Worm (Caenorhabditis elegans) whole organism, L2 larva: ENCODE measurements around the gene F09C8.2.

ENCODE experiments used
- F13H6.1 ChIP-seq: sonication (generic microtip); optimal IDR thresholded peaks from 2 replicates; lab custom pipeline; 2016; ENCODE audit warnings: missing genetic modification characterization, missing compliant biosample characterization
- R02D3.7 ChIP-seq: fragments of 150-350 bp; optimal IDR thresholded peaks from 2 replicates; lab custom pipeline; 2014; ENCODE audit warnings: missing biosample characterization, missing genetic modification characterization
- Y55F3AM.14 ChIP-seq: fragments of 200-800 bp; sonication (Bioruptor generic); optimal IDR thresholded peaks from 2 replicates; lab custom pipeline; 2018; ENCODE audit warnings: mild to moderate bottlenecking, missing genetic modification characterization, missing compliant biosample characterization
- alr-1 ChIP-seq: fragments of 150-350 bp; optimal IDR thresholded peaks from 2 replicates; lab custom pipeline; 2014; ENCODE audit warnings: missing biosample characterization, missing genetic modification characterization
- aly-2 ChIP-seq: fragments of 150-350 bp; optimal IDR thresholded peaks from 2 replicates; lab custom pipeline; 2014; ENCODE audit warnings: missing biosample characterization, missing genetic modification characterization
- ama-1 ChIP-seq: fragments of 150-350 bp; optimal IDR thresholded peaks from 2 replicates; lab custom pipeline; 2018; ENCODE audit warnings: inconsistent platforms
- blmp-1 ChIP-seq: sonication (generic microtip); optimal IDR thresholded peaks from 2 replicates; lab custom pipeline; 2017; ENCODE audit warnings: missing genetic modification characterization, mild to moderate bottlenecking, missing compliant biosample characterization, antibody characterized with exemption, moderate library complexity; ENCODE audit not compliant: insufficient read depth
- ceh-82 ChIP-seq: fragments of 150-350 bp; optimal IDR thresholded peaks from 2 replicates; lab custom pipeline; 2014; ENCODE audit warnings: missing biosample characterization, missing genetic modification characterization
- crh-2 ChIP-seq: sonication (generic microtip); optimal IDR thresholded peaks from 2 replicates; lab custom pipeline; 2017; ENCODE audit warnings: missing biosample characterization, missing genetic modification characterization
- dmd-4 ChIP-seq: sonication (generic microtip); optimal IDR thresholded peaks from 2 replicates; lab custom pipeline; 2017; ENCODE audit warnings: missing biosample characterization, missing genetic modification characterization
- egl-27 ChIP-seq: sonication (generic microtip); optimal IDR thresholded peaks from 3 replicates; lab custom pipeline; 2017; ENCODE audit warnings: missing biosample characterization, missing genetic modification reagents, missing genetic modification characterization
- elt-1 ChIP-seq: fragments of 150-350 bp; optimal IDR thresholded peaks from 2 replicates; lab custom pipeline; 2014; ENCODE audit warnings: missing biosample characterization, missing genetic modification characterization
- fos-1 ChIP-seq: fragments of 150-350 bp; optimal IDR thresholded peaks from 2 replicates; lab custom pipeline; 2014; ENCODE audit warnings: missing biosample characterization, missing genetic modification characterization
- lin-11 ChIP-seq: fragments of 150-350 bp; sonication (generic microtip); optimal IDR thresholded peaks from 2 replicates; lab custom pipeline; 2014; ENCODE audit warnings: missing biosample characterization, missing genetic modification characterization, inconsistent platforms, mixed read lengths
- lin-13 ChIP-seq: fragments of 150-350 bp; optimal IDR thresholded peaks from 2 replicates; lab custom pipeline; 2014; ENCODE audit warnings: missing biosample characterization, missing genetic modification reagents, missing genetic modification characterization
- lin-39 ChIP-seq: fragments of 150-350 bp; optimal IDR thresholded peaks from 2 replicates; lab custom pipeline; 2014; ENCODE audit warnings: missing biosample characterization, missing genetic modification reagents, missing genetic modification characterization
- lsy-2 ChIP-seq, 2 experiments: fragments of 150-350 bp in 1 of 2; sonication (generic microtip) in 1 of 2; optimal IDR thresholded peaks; 2 replicates each; lab custom pipeline; 2014 to 2017; ENCODE audit warnings: missing biosample characterization in 2 of 2, missing genetic modification characterization in 2 of 2
- mab-5 ChIP-seq: fragments of 150-350 bp; optimal IDR thresholded peaks from 2 replicates; lab custom pipeline; 2014; ENCODE audit warnings: missing biosample characterization, missing genetic modification characterization
- mbf-1 ChIP-seq: sonication (generic microtip); optimal IDR thresholded peaks from 2 replicates; lab custom pipeline; 2017; ENCODE audit warnings: missing biosample characterization, missing genetic modification characterization
- mdl-1 ChIP-seq, 2 experiments: fragments of 150-350 bp in 1 of 2; sonication (generic microtip) in 1 of 2; optimal IDR thresholded peaks; 2 replicates each; lab custom pipeline; 2017; ENCODE audit warnings: missing biosample characterization in 2 of 2, missing genetic modification characterization in 2 of 2
- nhr-12 ChIP-seq: fragments of 150-350 bp; optimal IDR thresholded peaks from 2 replicates; lab custom pipeline; 2014; ENCODE audit warnings: missing biosample characterization, missing genetic modification characterization
- nhr-129 ChIP-seq: fragments of 150-350 bp; optimal IDR thresholded peaks from 2 replicates; lab custom pipeline; 2014; ENCODE audit warnings: missing biosample characterization, missing genetic modification characterization
- nhr-21 ChIP-seq: fragments of 150-350 bp; optimal IDR thresholded peaks from 2 replicates; lab custom pipeline; 2014; ENCODE audit warnings: missing biosample characterization, missing genetic modification characterization
- nhr-23 ChIP-seq: fragments of 150-350 bp; optimal IDR thresholded peaks from 2 replicates; lab custom pipeline; 2014; ENCODE audit warnings: missing biosample characterization, missing genetic modification reagents, missing genetic modification characterization
- nhr-6 ChIP-seq: fragments of 150-350 bp; optimal IDR thresholded peaks from 2 replicates; lab custom pipeline; 2014; ENCODE audit warnings: missing biosample characterization, missing genetic modification characterization
- nhr-77 ChIP-seq: fragments of 150-350 bp; optimal IDR thresholded peaks from 2 replicates; lab custom pipeline; 2014; ENCODE audit warnings: missing biosample characterization, missing genetic modification characterization
- peb-1 ChIP-seq: fragments of 150-350 bp; optimal IDR thresholded peaks from 2 replicates; lab custom pipeline; 2014; ENCODE audit warnings: missing biosample characterization, missing genetic modification characterization
- sem-4 ChIP-seq: fragments of 150-350 bp; optimal IDR thresholded peaks from 2 replicates; lab custom pipeline; 2014; ENCODE audit warnings: missing biosample characterization, missing genetic modification reagents, missing genetic modification characterization
- skn-1 ChIP-seq: sonication (generic microtip); optimal IDR thresholded peaks from 2 replicates; lab custom pipeline; 2017; ENCODE audit warnings: missing biosample characterization, missing genetic modification characterization
- sma-3 ChIP-seq: sonication (generic microtip); optimal IDR thresholded peaks from 2 replicates; lab custom pipeline; 2016; ENCODE audit warnings: missing genetic modification reagents, missing genetic modification characterization, missing compliant biosample characterization
- sma-9 ChIP-seq, 2 experiments: fragments of 150-350 bp in 1 of 2; sonication (generic microtip) in 1 of 2; optimal IDR thresholded peaks; 2 replicates each; lab custom pipeline; 2014 to 2016; ENCODE audit warnings: missing genetic modification characterization in 2 of 2, mild to moderate bottlenecking in 1 of 2, missing biosample characterization in 1 of 2, missing compliant biosample characterization in 1 of 2, missing genetic modification reagents in 1 of 2, moderate library complexity in 1 of 2
- snpc-4 ChIP-seq: fragments of 150-350 bp; optimal IDR thresholded peaks from 2 replicates; lab custom pipeline; 2014; ENCODE audit warnings: missing biosample characterization, missing genetic modification characterization
- unc-39 ChIP-seq: fragments of 150-350 bp; optimal IDR thresholded peaks from 2 replicates; lab custom pipeline; 2014; ENCODE audit warnings: missing biosample characterization, missing genetic modification characterization
- zag-1 ChIP-seq: fragments of 150-350 bp; optimal IDR thresholded peaks from 2 replicates; lab custom pipeline; 2014; ENCODE audit warnings: missing biosample characterization, missing genetic modification characterization
- ztf-11 ChIP-seq: sonication (generic microtip); optimal IDR thresholded peaks from 2 replicates; lab custom pipeline; 2017; ENCODE audit warnings: missing biosample characterization, missing genetic modification characterization

Gene F09C8.2

ce11 chrX:16146972-16147593 is at the start of gene F09C8.2:
TSS of gene F09C8.2 (minus strand) at chrX:16147022.
- no peak for TF ChIP-seq lin-11 (tag; lab: Kevin White, UChicago)
- TF ChIP-seq nhr-129, result peak; percentile 42

ce11 chrX:16192574-16192973 is 45.8 kb upstream of the F09C8.2 start:
- TF ChIP-seq lin-13 (GFP tag; lab: Kevin White, UChicago) (no peak), nhr-129 (peak; percentile 24), unc-39 (no peak), mdl-1 (tag; optimal IDR thresholded peaks at IDR 0.05; lab: Kevin White, UChicago) (peak in 1 of 2 experiments; percentile 58), blmp-1 (tag; lab: Kevin White, UChicago) (no peak), sem-4 (tag; lab: Kevin White, UChicago) (no peak), nhr-21 (peak; percentile 64), aly-2 (tag; lab: Kevin White, UChicago) (no peak), lsy-2 (tag; optimal IDR thresholded peaks at IDR 0.05; lab: Kevin White, UChicago) (peak in 1 of 2 experiments; percentile 30), mbf-1 (tag; lab: Kevin White, UChicago) (no peak), egl-27 (peak; percentile 57), elt-1 (tag; lab: Kevin White, UChicago) (no peak), R02D3.7 (no peak), Y55F3AM.14 (GFP tag; lab: Kevin White, UChicago) (no peak), lin-39 (tag; lab: Kevin White, UChicago) (no peak), F13H6.1 (tag; lab: Kevin White, UChicago) (peak; percentile 79), nhr-6 (tag; lab: Kevin White, UChicago) (no peak), sma-9 (GFP tag; optimal IDR thresholded peaks at IDR 0.05; lab: Kevin White, UChicago) (peak; percentile 97), sma-9 (tag; optimal IDR thresholded peaks at IDR 0.05; lab: Kevin White, UChicago) (no peak), sma-3 (GFP tag; lab: Kevin White, UChicago) (peak; percentile 75), fos-1 (tag; lab: Kevin White, UChicago) (peak; percentile 94), skn-1 (tag; lab: Kevin White, UChicago) (peak; percentile 10), snpc-4 (no peak), alr-1 (tag; lab: Kevin White, UChicago) (no peak), ztf-11 (tag; lab: Kevin White, UChicago) (no peak), dmd-4 (tag; lab: Kevin White, UChicago) (no peak), crh-2 (tag; lab: Kevin White, UChicago) (peak; percentile 81), ceh-82 (tag; lab: Kevin White, UChicago) (no peak)
- TF ChIP-seq, all 48 proteins: peak for 11

- TF ChIP-seq sma-9 (GFP tag; optimal IDR thresholded peaks at IDR 0.05; lab: Kevin White, UChicago) (peak; percentile 25), sma-9 (tag; optimal IDR thresholded peaks at IDR 0.05; lab: Kevin White, UChicago) (no peak), zag-1 (tag; lab: Kevin White, UChicago) (no peak)
These were observed 42.5 kb upstream of the F09C8.2 start, which contains the start of gene slc-25A21 for ce11 chrX:16189227-16189906. TSS of gene slc-25A21 (plus strand) at chrX:16189856.

ce11 chrX:16184069-16184468 is 37.2 kb upstream of the F09C8.2 start, which contains the start of gene nlp-67:
TSS of gene nlp-67 (plus strand) at chrX:16184369.
- no peak for TF ChIP-seq nhr-77
- TF ChIP-seq lin-13 (GFP tag; lab: Kevin White, UChicago), result no peak
- no peak for TF ChIP-seq F13H6.1 (tag; lab: Kevin White, UChicago)
- no peak for TF ChIP-seq nhr-12
- no peak for TF ChIP-seq unc-39
- no peak for TF ChIP-seq nhr-23 (tag; lab: Kevin White, UChicago)
- no peak for TF ChIP-seq dmd-4 (tag; lab: Kevin White, UChicago)
- no peak for TF ChIP-seq ama-1 (lab: Kevin White, UChicago)
- no peak for TF ChIP-seq mab-5 (tag; lab: Kevin White, UChicago)
- TF ChIP-seq crh-2 (tag; lab: Kevin White, UChicago), result no peak
- no peak for TF ChIP-seq skn-1 (tag; lab: Kevin White, UChicago)
- no peak for TF ChIP-seq peb-1
- no peak for TF ChIP-seq lin-39 (tag; lab: Kevin White, UChicago)
